Worm (Caenorhabditis elegans): ENCODE measurements around the gene ZK809.8.

ce11 chrIV:11665010-11665409 lies 16.1 kb upstream of the ZK809.8 start, which contains the start of gene ZK809.9:
- no peak for TF ChIP-seq ets-7 (tag; optimal IDR thresholded peaks at IDR 0.05)
- no peak for TF ChIP-seq aly-1 (tag; optimal IDR thresholded peaks at IDR 0.05)
- no peak for TF ChIP-seq ama-1 (optimal IDR thresholded peaks at IDR 0.05)
- no peak for TF ChIP-seq scrt-1 (GFP tag; IDR thresholded peaks at IDR 0.05)
- no peak for TF ChIP-seq hmbx-1 (tag; optimal IDR thresholded peaks at IDR 0.05)
- no peak for TF ChIP-seq hnd-1 (tag; optimal IDR thresholded peaks at IDR 0.05)
- TF ChIP-seq flt-1 (GFP tag; IDR thresholded peaks at IDR 0.05), result no peak
- TF ChIP-seq pes-1 (GFP tag; IDR thresholded peaks at IDR 0.05), result no peak
- no peak for TF ChIP-seq tbx-11 (GFP tag; IDR thresholded peaks at IDR 0.05)
- TF ChIP-seq B0310.2 (tag; optimal IDR thresholded peaks at IDR 0.05), result no peak
- no peak for TF ChIP-seq ceh-36 (tag; optimal IDR thresholded peaks at IDR 0.05)
- TF ChIP-seq F13C5.2 (tag; optimal IDR thresholded peaks at IDR 0.05), result no peak

All from whole organism, early embryonic.